Worm (Caenorhabditis elegans): ENCODE results near the gene kcnl-1.

DNA sequence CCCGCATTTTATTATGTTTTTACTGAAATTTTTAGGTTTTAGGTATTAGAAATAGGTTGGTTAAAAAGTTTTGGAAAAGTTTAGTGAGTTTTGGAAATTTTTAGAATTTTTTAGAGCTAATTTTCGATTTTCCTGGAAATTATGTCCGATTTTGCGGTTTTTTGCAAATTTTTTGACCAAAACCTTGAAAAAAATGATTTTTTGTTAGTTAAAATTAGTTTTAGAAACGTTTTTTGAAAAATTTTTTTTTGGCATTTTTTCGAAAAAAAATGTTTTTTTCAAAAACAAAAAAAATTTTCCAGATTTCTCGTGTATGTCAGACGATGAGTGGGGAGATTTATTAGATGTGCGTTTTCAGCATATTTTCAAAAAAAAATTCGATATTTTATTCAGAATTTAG is 59.6 kb downstream of the kcnl-1 start, which contains the start of gene dyf-19:
- TF ChIP-seq dox-1 (GFP tag; IDR thresholded peaks at IDR 0.05) (no peak), him-1 (tag; optimal IDR thresholded peaks at IDR 0.05) (no peak), madf-10 (tag; optimal IDR thresholded peaks at IDR 0.05) (no peak), pha-4 (tag; optimal IDR thresholded peaks at IDR 0.05) (no peak)
